Fruit fly (Drosophila melanogaster) whole organism: ENCODE measurements around the gene CG32276.

Source experiments
- CG8478 ChIP-seq: fragments of >200 bp; optimal IDR thresholded peaks from 2 replicates; lab custom pipeline; 2018; ENCODE audit warnings: inconsistent platforms
- Dll ChIP-seq: fragments of >200 bp; optimal IDR thresholded peaks from 2 replicates; lab custom pipeline; 2017
- EcR ChIP-seq, 2 experiments: fragments of >200 bp; optimal IDR thresholded peaks; 2 replicates each; lab custom pipeline; 2017; ENCODE audit warnings: missing biosample characterization in 2 of 2, missing genetic modification characterization in 2 of 2, missing genetic modification reagents in 2 of 2
- pan ChIP-seq: fragments of >200 bp; optimal IDR thresholded peaks from 2 replicates; lab custom pipeline; 2017
- psq ChIP-seq: fragments of >200 bp; optimal IDR thresholded peaks from 2 replicates; lab custom pipeline; 2017
- usp ChIP-seq: fragments of >200 bp; optimal IDR thresholded peaks from 2 replicates; lab custom pipeline; 2017; ENCODE audit warnings: missing biosample characterization, missing genetic modification characterization, mixed read lengths

dm6 chr3L:3197464-3197863 lies 1.4 kb downstream of the CG32276 start, which contains the start of gene CG14966:
- no peak for TF ChIP-seq usp (GFP tag; lab: Kevin White, UChicago)
- TF ChIP-seq psq (lab: Kevin White, UChicago), result no peak
- TF ChIP-seq EcR (GFP tag; optimal IDR thresholded peaks at IDR 0.05; lab: Kevin White, UChicago), result no peak
- TF ChIP-seq pan, result no peak
- TF ChIP-seq Dll (lab: Kevin White, UChicago), result no peak
- TF ChIP-seq CG8478, result no peak
